Fruit fly (Drosophila melanogaster): ENCODE measurements around the gene tkv.

- TF ChIP-seq CTCF (optimal IDR thresholded peaks at IDR 0.05) = no peak
- TF ChIP-seq CG8478 (optimal IDR thresholded peaks at IDR 0.05) = no peak
Measured at dm6 chr2L:5251725-5252124, 19.5 kb downstream of the tkv start.

All from S2 (cell line).